In genomic region chr3L:3596346-3596745, dm6 we compare ENCODE assay signal across 2 fruit fly cellular contexts.
TF ChIP-seq lines count a peak whose summit lies in the region.

No protein-coding gene starts in this region.

- peak; percentile 72 to 73 for TF ChIP-seq CTCF in S2 (optimal IDR thresholded peaks at IDR 0.05; lab: Kevin White, UChicago)
- TF ChIP-seq CTCF in whole organism, embryonic (GFP tag; optimal IDR thresholded peaks at IDR 0.05; lab: Kevin White, UChicago): peak; percentile 77

TF ChIP-seq in whole organism, embryonic, 481 proteins besides CTCF, POLR2A, EP300 and RAD21:
- no peak for TF ChIP-seq ind (GFP tag; optimal IDR thresholded peaks at IDR 0.05; lab: Kevin White, UChicago)
- TF ChIP-seq Oli (tag; optimal IDR thresholded peaks at IDR 0.05; lab: Kevin White, UChicago): no peak
- TF ChIP-seq wdn (GFP tag; IDR thresholded peaks at IDR 0.05; lab: Robert Waterston, UW): no peak
- TF ChIP-seq seq (GFP tag; IDR thresholded peaks at IDR 0.05; lab: Robert Waterston, UW): no peak
- TF ChIP-seq trem (tag; optimal IDR thresholded peaks at IDR 0.05; lab: Kevin White, UChicago): no peak
- TF ChIP-seq CG30431 (GFP tag; optimal IDR thresholded peaks at IDR 0.05; lab: Kevin White, UChicago): no peak
- no peak for TF ChIP-seq peb (GFP tag; IDR thresholded peaks at IDR 0.05; lab: Robert Waterston, UW)
- no peak for TF ChIP-seq Fer2 (tag; optimal IDR thresholded peaks at IDR 0.05; lab: Kevin White, UChicago)
- TF ChIP-seq Bteb2 (GFP tag; optimal IDR thresholded peaks at IDR 0.05; lab: Kevin White, UChicago): no peak
- TF ChIP-seq Hey (tag; optimal IDR thresholded peaks at IDR 0.05; lab: Kevin White, UChicago): no peak
- no peak for TF ChIP-seq fru (optimal IDR thresholded peaks at IDR 0.05; lab: Kevin White, UChicago)
- TF ChIP-seq sob (GFP tag; IDR thresholded peaks at IDR 0.05; lab: Robert Waterston, UW): no peak
- no peak for TF ChIP-seq CG16813 (GFP tag; IDR thresholded peaks at IDR 0.05; lab: Robert Waterston, UW; ENCODE audit: partially characterized antibody)
- TF ChIP-seq Mrtf (GFP tag; IDR thresholded peaks at IDR 0.05; lab: Robert Waterston, UW): no peak
- no peak for TF ChIP-seq HLH3B (GFP tag; IDR thresholded peaks at IDR 0.05; lab: Robert Waterston, UW)
- no peak for TF ChIP-seq CG17612 (GFP tag; IDR thresholded peaks at IDR 0.05; lab: Robert Waterston, UW)
- no peak for TF ChIP-seq ERR (GFP tag; optimal IDR thresholded peaks at IDR 0.05; lab: Kevin White, UChicago)
